Fruit fly (Drosophila melanogaster) whole organism, embryonic: ENCODE measurements around the gene Rpp14a.
A peak's percentile ranks its signal among the peaks of the same experiment; 100 is the strongest.

Source experiments
- Abd-B ChIP-seq: fragments of 200-800 bp; sonication (Bioruptor generic); optimal IDR thresholded peaks from 2 replicates; lab custom pipeline; 2018; ENCODE audit warnings: missing biosample characterization, mild to moderate bottlenecking, missing genetic modification characterization, moderate library complexity
- B-H2 ChIP-seq: fragments of 200-800 bp; sonication (Bioruptor generic); optimal IDR thresholded peaks from 2 replicates; lab custom pipeline; 2018; ENCODE audit warnings: missing biosample characterization, mild to moderate bottlenecking, missing genetic modification characterization
- CG10267 ChIP-seq: fragments of 200-800 bp; sonication (Bioruptor generic); optimal IDR thresholded peaks from 2 replicates; lab custom pipeline; 2018; ENCODE audit warnings: missing biosample characterization, mild to moderate bottlenecking, missing genetic modification characterization, moderate library complexity
- CG10431 ChIP-seq: fragments of 200-800 bp; sonication (Bioruptor generic); optimal IDR thresholded peaks from 3 replicates; lab custom pipeline; 2018; ENCODE audit warnings: missing biosample characterization, mild to moderate bottlenecking, missing genetic modification characterization
- CG11723 ChIP-seq: fragments of 200-800 bp; sonication (Bioruptor generic); optimal IDR thresholded peaks from 2 replicates; lab custom pipeline; 2017; ENCODE audit warnings: missing biosample characterization, mild to moderate bottlenecking, missing genetic modification characterization
- CG12659 ChIP-seq: fragments of 200-800 bp; sonication (Bioruptor generic); optimal IDR thresholded peaks from 3 replicates; lab custom pipeline; 2017; ENCODE audit warnings: mild to moderate bottlenecking, missing biosample characterization, missing genetic modification reagents, missing genetic modification characterization
- CG13123 ChIP-seq: fragments of 200-800 bp; sonication (Bioruptor generic); optimal IDR thresholded peaks from 2 replicates; lab custom pipeline; 2016; ENCODE audit warnings: missing biosample characterization, missing genetic modification characterization
- CG13624 ChIP-seq: fragments of 200-800 bp; sonication (Bioruptor generic); optimal IDR thresholded peaks from 2 replicates; lab custom pipeline; 2016; ENCODE audit warnings: missing biosample characterization, missing genetic modification characterization
- CG1602 ChIP-seq: fragments of 200-800 bp; sonication (Bioruptor generic); optimal IDR thresholded peaks from 3 replicates; lab custom pipeline; 2016; ENCODE audit warnings: missing biosample characterization, missing genetic modification characterization
- CG18476 ChIP-seq: fragments of 200-800 bp; sonication (Bioruptor generic); optimal IDR thresholded peaks from 2 replicates; lab custom pipeline; 2016; ENCODE audit warnings: missing biosample characterization, mild to moderate bottlenecking, missing genetic modification characterization
- CG3838 ChIP-seq: fragments of 200-800 bp; sonication (Bioruptor generic); optimal IDR thresholded peaks from 3 replicates; lab custom pipeline; 2016; ENCODE audit warnings: missing biosample characterization, missing genetic modification characterization
- CG7556 ChIP-seq: fragments of 200-800 bp; sonication (Bioruptor generic); optimal IDR thresholded peaks from 2 replicates; lab custom pipeline; 2017; ENCODE audit warnings: missing biosample characterization, mild to moderate bottlenecking, missing genetic modification characterization
- CG8290 ChIP-seq, 3 experiments: fragments of 200-800 bp; sonication (Bioruptor generic); optimal IDR thresholded peaks; 2 replicates each; lab custom pipeline; 2016 to 2019; ENCODE audit warnings: missing biosample characterization in 3 of 3, missing genetic modification characterization in 3 of 3, mild to moderate bottlenecking in 2 of 3, moderate library complexity in 1 of 3
- CG9215 ChIP-seq: fragments of 200-800 bp; sonication (Bioruptor generic); IDR thresholded peaks from 2 replicates; pipeline ENCODE4 v1.3.6; 2022; ENCODE audit warnings: missing biosample characterization, missing genetic modification characterization
- CG9797 ChIP-seq: fragments of 200-800 bp; sonication (Bioruptor generic); optimal IDR thresholded peaks from 3 replicates; lab custom pipeline; 2018; ENCODE audit warnings: missing biosample characterization, mild to moderate bottlenecking, missing genetic modification characterization
- CrebB ChIP-seq: fragments of 200-800 bp; sonication (Bioruptor generic); optimal IDR thresholded peaks from 3 replicates; lab custom pipeline; 2018; ENCODE audit warnings: missing biosample characterization, mild to moderate bottlenecking, missing genetic modification characterization
- Elba2 ChIP-seq: fragments of 200-800 bp; sonication (Bioruptor generic); optimal IDR thresholded peaks from 3 replicates; lab custom pipeline; 2016; ENCODE audit warnings: missing biosample characterization, missing genetic modification characterization
- Ets97D ChIP-seq: fragments of 200-800 bp; sonication (Bioruptor generic); optimal IDR thresholded peaks from 3 replicates; lab custom pipeline; 2016; ENCODE audit warnings: missing biosample characterization, missing genetic modification characterization
- GATAe ChIP-seq: fragments of 200-800 bp; sonication (Bioruptor generic); conservative IDR thresholded peaks from 2 replicates; pipeline ENCODE4 v1.3.6; 2022; ENCODE audit warnings: missing biosample characterization, missing genetic modification characterization
- H15 ChIP-seq: fragments of 200-800 bp; sonication (Bioruptor generic); IDR thresholded peaks from 3 replicates; pipeline ENCODE4 v1.3.6; 2022; ENCODE audit warnings: missing biosample characterization, missing genetic modification characterization
- HLHmδ ChIP-seq: fragments of 200-800 bp; sonication (Bioruptor generic); optimal IDR thresholded peaks from 2 replicates; lab custom pipeline; 2018; ENCODE audit warnings: missing biosample characterization, mild to moderate bottlenecking, missing genetic modification characterization, moderate library complexity
- Hand ChIP-seq: fragments of 200-800 bp; sonication (Bioruptor generic); optimal IDR thresholded peaks from 2 replicates; lab custom pipeline; 2017; ENCODE audit warnings: mild to moderate bottlenecking, missing biosample characterization, missing genetic modification reagents, missing genetic modification characterization
- Hey ChIP-seq: fragments of 200-800 bp; sonication (Bioruptor generic); optimal IDR thresholded peaks from 3 replicates; lab custom pipeline; 2018; ENCODE audit warnings: missing biosample characterization, mild to moderate bottlenecking, missing genetic modification characterization
- Hr78 ChIP-seq, 2 experiments: fragments of 200-800 bp in 1 of 2; fragments of >200 bp in 1 of 2; sonication (Bioruptor generic) in 1 of 2; optimal IDR thresholded peaks; 2 replicates each; lab custom pipeline; 2017 to 2019; ENCODE audit warnings: missing biosample characterization in 2 of 2, missing genetic modification characterization in 2 of 2, mild to moderate bottlenecking in 1 of 2, moderate library complexity in 1 of 2
- Lhr ChIP-seq: fragments of 200-800 bp; sonication (Bioruptor generic); optimal IDR thresholded peaks from 3 replicates; lab custom pipeline; 2017; ENCODE audit warnings: mild to moderate bottlenecking, missing biosample characterization, missing genetic modification reagents, missing genetic modification characterization
- Myb ChIP-seq: fragments of 200-800 bp; sonication (Bioruptor generic); optimal IDR thresholded peaks from 2 replicates; lab custom pipeline; 2016; ENCODE audit warnings: missing biosample characterization, missing genetic modification characterization
- NC2α ChIP-seq: fragments of 200-800 bp; sonication (Bioruptor generic); optimal IDR thresholded peaks from 2 replicates; lab custom pipeline; 2016; ENCODE audit warnings: missing biosample characterization, missing genetic modification characterization
- Poxn ChIP-seq: fragments of 200-800 bp; sonication (Bioruptor generic); IDR thresholded peaks from 2 replicates; pipeline ENCODE4 v1.3.6; 2022; ENCODE audit warnings: missing biosample characterization, missing genetic modification characterization
- Side ChIP-seq: fragments of 200-800 bp; sonication (Bioruptor generic); optimal IDR thresholded peaks from 2 replicates; lab custom pipeline; 2016; ENCODE audit warnings: missing biosample characterization, missing genetic modification characterization
- ap ChIP-seq: fragments of 200-800 bp; sonication (Bioruptor generic); IDR thresholded peaks from 2 replicates; pipeline ENCODE4 v1.3.6; 2022; ENCODE audit warnings: missing biosample characterization, missing genetic modification characterization
- ara ChIP-seq: fragments of 200-800 bp; sonication (Bioruptor generic); IDR thresholded peaks from 2 replicates; pipeline ENCODE4 v1.3.6; 2022; ENCODE audit warnings: missing biosample characterization, missing genetic modification characterization
- bowl ChIP-seq: fragments of 200-800 bp; sonication (Bioruptor generic); IDR thresholded peaks from 2 replicates; pipeline ENCODE4 v1.3.6; 2022; ENCODE audit warnings: missing biosample characterization, missing genetic modification characterization
- cad ChIP-seq: fragments of >200 bp; optimal IDR thresholded peaks from 2 replicates; lab custom pipeline; 2017; ENCODE audit warnings: missing biosample characterization, missing genetic modification characterization
- chm ChIP-seq: fragments of 200-800 bp; sonication (Bioruptor generic); IDR thresholded peaks from 2 replicates; pipeline ENCODE4 v1.3.6; 2022; ENCODE audit warnings: missing biosample characterization, missing genetic modification characterization
- corto ChIP-seq: fragments of 200-800 bp; sonication (Bioruptor generic); optimal IDR thresholded peaks from 2 replicates; lab custom pipeline; 2016; ENCODE audit warnings: missing biosample characterization, mild to moderate bottlenecking, missing genetic modification characterization, moderate library complexity
- crc ChIP-seq: fragments of 200-800 bp; sonication (Bioruptor generic); optimal IDR thresholded peaks from 2 replicates; lab custom pipeline; 2016; ENCODE audit warnings: missing biosample characterization, missing genetic modification characterization
- dimm ChIP-seq: fragments of 200-800 bp; sonication (Bioruptor generic); IDR thresholded peaks from 2 replicates; pipeline ENCODE4 v1.3.6; 2022; ENCODE audit warnings: missing biosample characterization, missing genetic modification characterization
- fu2 ChIP-seq: fragments of 200-800 bp; sonication (Bioruptor generic); optimal IDR thresholded peaks from 2 replicates; lab custom pipeline; 2016; ENCODE audit warnings: missing biosample characterization, missing genetic modification characterization
- hb ChIP-seq: fragments of 200-800 bp; sonication (Bioruptor generic); IDR thresholded peaks from 3 replicates; pipeline ENCODE4 v1.3.6; 2022; ENCODE audit warnings: missing biosample characterization, missing genetic modification characterization; ENCODE audit not compliant: partially characterized antibody
- kah ChIP-seq: fragments of 200-800 bp; sonication (Bioruptor generic); optimal IDR thresholded peaks from 2 replicates; lab custom pipeline; 2018; ENCODE audit warnings: missing biosample characterization, mild to moderate bottlenecking, missing genetic modification characterization
- kay ChIP-seq: fragments of 200-800 bp; sonication (Bioruptor generic); optimal IDR thresholded peaks from 2 replicates; lab custom pipeline; 2016; ENCODE audit warnings: missing biosample characterization, missing genetic modification characterization
- lilli ChIP-seq: fragments of 200-800 bp; sonication (Bioruptor generic); optimal IDR thresholded peaks from 3 replicates; lab custom pipeline; 2016; ENCODE audit warnings: missing biosample characterization, missing genetic modification characterization
- lola ChIP-seq, 3 experiments: fragments of >200 bp in 2 of 3; fragments of 200-800 bp in 1 of 3; sonication (Bioruptor generic) in 1 of 3; optimal IDR thresholded peaks; 2 replicates each; lab custom pipeline; 2017 to 2019; ENCODE audit warnings: missing biosample characterization in 3 of 3, missing genetic modification characterization in 3 of 3, mild to moderate bottlenecking in 1 of 3, moderate library complexity in 1 of 3
- oc ChIP-seq: fragments of 200-800 bp; sonication (Bioruptor generic); optimal IDR thresholded peaks from 2 replicates; lab custom pipeline; 2018; ENCODE audit warnings: missing biosample characterization, mild to moderate bottlenecking, missing genetic modification characterization, moderate library complexity
- psq ChIP-seq: fragments of 200-800 bp; sonication (Bioruptor generic); optimal IDR thresholded peaks from 2 replicates; lab custom pipeline; 2017; ENCODE audit warnings: missing biosample characterization, missing genetic modification characterization
- run ChIP-seq: fragments of 200-800 bp; sonication (Bioruptor generic); optimal IDR thresholded peaks from 3 replicates; lab custom pipeline; 2018; ENCODE audit warnings: missing biosample characterization, mild to moderate bottlenecking, missing genetic modification characterization
- sqz ChIP-seq: fragments of 200-800 bp; sonication (Bioruptor generic); optimal IDR thresholded peaks from 3 replicates; lab custom pipeline; 2018; ENCODE audit warnings: missing biosample characterization, mild to moderate bottlenecking, missing genetic modification characterization
- tna ChIP-seq: fragments of 200-800 bp; sonication (Bioruptor generic); IDR thresholded peaks from 2 replicates; pipeline ENCODE4 v1.3.6; 2022; ENCODE audit warnings: missing biosample characterization, missing genetic modification characterization; ENCODE audit not compliant: partially characterized antibody
- unpg ChIP-seq: fragments of 200-800 bp; sonication (Bioruptor generic); optimal IDR thresholded peaks from 3 replicates; lab custom pipeline; 2018; ENCODE audit warnings: missing biosample characterization, mild to moderate bottlenecking, missing genetic modification characterization, moderate library complexity
- zen2 ChIP-seq: fragments of 200-800 bp; sonication (Bioruptor generic); IDR thresholded peaks from 3 replicates; pipeline ENCODE4 v1.3.6; 2022; ENCODE audit warnings: missing biosample characterization, missing genetic modification characterization; ENCODE audit not compliant: partially characterized antibody

Rpp14a gene

dm6 chr3R:30052455-30053046, 4.1 kb upstream of the Rpp14a start, which contains the start of gene Jasper (continued):
- TF ChIP-seq CG1602 (GFP tag; lab: Kevin White, UChicago) (no peak), Hey (no peak), cad (GFP tag; lab: Kevin White, UChicago) (no peak), CG9215 (GFP tag; lab: Robert Waterston, UW) (no peak), psq (GFP tag; lab: Kevin White, UChicago) (no peak), Ets97D (GFP tag; lab: Kevin White, UChicago) (peak; percentile 84), B-H2 (GFP tag; lab: Kevin White, UChicago) (peak; percentile 23), CG12659 (GFP tag; lab: Kevin White, UChicago) (peak; percentile 74), lilli (GFP tag; lab: Kevin White, UChicago) (peak; percentile 53), ara (GFP tag; lab: Robert Waterston, UW) (no peak), oc (tag; lab: Kevin White, UChicago) (no peak), CrebB (no peak), GATAe (GFP tag; lab: Robert Waterston, UW) (no peak), CG13624 (GFP tag; lab: Kevin White, UChicago) (peak; percentile 58), Hr78 (GFP tag; optimal IDR thresholded peaks at IDR 0.05; lab: Kevin White, UChicago) (no peak), tna (GFP tag; lab: Robert Waterston, UW) (no peak), NC2α (GFP tag; lab: Kevin White, UChicago) (no peak), Myb (peak; percentile 87), Elba2 (GFP tag; lab: Kevin White, UChicago) (no peak), Side (GFP tag; lab: Kevin White, UChicago) (no peak), chm (GFP tag; lab: Robert Waterston, UW) (no peak), H15 (GFP tag; lab: Robert Waterston, UW) (no peak), Poxn (no peak), Abd-B (GFP tag; lab: Kevin White, UChicago) (peak; percentile 52), Hand (GFP tag; lab: Kevin White, UChicago) (no peak), kah (GFP tag; lab: Kevin White, UChicago) (no peak), CG18476 (GFP tag; lab: Kevin White, UChicago) (no peak), hb (GFP tag; lab: Robert Waterston, UW) (no peak), CG7556 (no peak), CG13123 (no peak), lola (GFP tag; optimal IDR thresholded peaks at IDR 0.05; lab: Kevin White, UChicago) (no peak), corto (GFP tag; lab: Kevin White, UChicago) (no peak), sqz (GFP tag; lab: Kevin White, UChicago) (no peak), HLHmδ (GFP tag; lab: Kevin White, UChicago) (no peak), CG11723 (GFP tag; lab: Kevin White, UChicago) (no peak), unpg (GFP tag; lab: Kevin White, UChicago) (no peak), CG10267 (tag; lab: Kevin White, UChicago) (peak; percentile 60), kay (GFP tag; lab: Kevin White, UChicago) (no peak), CG3838 (GFP tag; lab: Kevin White, UChicago) (no peak), CG9797 (GFP tag; lab: Kevin White, UChicago) (peak; percentile 95), CG10431 (GFP tag; lab: Kevin White, UChicago) (no peak), run (tag; lab: Kevin White, UChicago) (peak; percentile 54), CG8290 (GFP tag; optimal IDR thresholded peaks at IDR 0.05; lab: Kevin White, UChicago) (no peak), CG8290 (tag; optimal IDR thresholded peaks at IDR 0.05; lab: Kevin White, UChicago) (peak in 1 of 2 experiments; percentile 55), bowl (GFP tag; lab: Robert Waterston, UW) (no peak), fu2 (no peak), zen2 (GFP tag; lab: Robert Waterston, UW) (no peak), dimm (GFP tag; lab: Robert Waterston, UW) (no peak), ap (GFP tag; lab: Robert Waterston, UW) (no peak), Lhr (GFP tag; lab: Kevin White, UChicago) (peak; percentile 49), crc (no peak)
